Worm (Caenorhabditis elegans) whole organism, mixed stage, embryonic: ENCODE data around the gene F07F6.7.

ENCODE experiments used
- nhr-12 ChIP-seq: fragments of 150-350 bp; optimal IDR thresholded peaks from 2 replicates; lab custom pipeline; 2014; ENCODE audit warnings: missing biosample characterization, missing genetic modification characterization
- nhr-237 ChIP-seq: fragments of 150-350 bp; optimal IDR thresholded peaks from 2 replicates; lab custom pipeline; 2014; ENCODE audit warnings: missing biosample characterization, missing genetic modification characterization
- pha-4 ChIP-seq: fragments of 150-350 bp; optimal IDR thresholded peaks from 2 replicates; lab custom pipeline; 2018; ENCODE audit warnings: missing biosample characterization, missing genetic modification reagents, missing genetic modification characterization
- unc-39 ChIP-seq: fragments of 150-350 bp; optimal IDR thresholded peaks from 2 replicates; lab custom pipeline; 2014; ENCODE audit warnings: missing biosample characterization, missing genetic modification characterization

DNA sequence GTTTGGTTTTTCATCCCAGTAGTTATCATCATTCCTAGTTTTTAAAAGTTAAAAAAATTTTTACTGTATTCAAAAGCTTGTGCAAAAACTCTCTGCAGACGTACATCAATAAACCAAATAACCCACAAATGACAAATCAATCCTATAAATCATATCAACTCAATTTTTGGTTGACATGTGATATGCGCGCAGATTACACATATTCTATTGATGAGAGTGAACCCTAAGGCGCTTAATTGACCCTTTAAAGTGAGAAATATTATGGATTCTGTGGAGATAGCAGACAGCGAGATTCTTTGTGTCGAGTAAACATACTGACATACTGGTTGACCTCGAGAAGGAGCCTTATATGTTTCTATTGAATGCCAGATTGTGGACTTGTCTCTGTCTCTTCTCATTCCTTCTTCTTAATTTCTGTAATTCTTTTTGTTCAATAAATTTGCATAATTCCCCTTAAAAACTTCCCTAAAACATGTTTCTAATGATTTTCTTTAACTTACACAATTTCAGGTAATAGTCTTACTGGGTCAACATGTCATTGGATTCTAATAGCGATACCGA lies 7.4 kb downstream of the F07F6.7 start, which contains the start of gene EEED8.2:
- TF ChIP-seq nhr-237 = no peak
- TF ChIP-seq nhr-12 (tag; lab: Kevin White, UChicago) = no peak
- no peak for TF ChIP-seq unc-39 (tag; lab: Kevin White, UChicago)
- TF ChIP-seq pha-4 (tag; lab: Kevin White, UChicago) = peak; percentile 18
